Worm (Caenorhabditis elegans): ENCODE measurements around the gene T25D3.3.

T25D3.3 gene

ce11 chrII:162182-162581 is 9.8 kb downstream of the T25D3.3 start, which contains the start of gene etr-1 (continued):
- no peak for TF ChIP-seq unc-39 (tag; optimal IDR thresholded peaks at IDR 0.05)
- TF ChIP-seq elt-3 (tag; optimal IDR thresholded peaks at IDR 0.05) = peak in 2 of 3 experiments; percentile 27 to 94
- TF ChIP-seq egl-27 (tag; optimal IDR thresholded peaks at IDR 0.05) = no peak
- TF ChIP-seq nhr-43 (tag; optimal IDR thresholded peaks at IDR 0.05; ENCODE audit: poor library complexity, severe bottlenecking) = no peak
- TF ChIP-seq nhr-76 (tag; optimal IDR thresholded peaks at IDR 0.05) = no peak
- TF ChIP-seq nhr-12 (tag; optimal IDR thresholded peaks at IDR 0.05) = no peak
- no peak for TF ChIP-seq mml-1 (tag; optimal IDR thresholded peaks at IDR 0.05)
- no peak for TF ChIP-seq fkh-10 (GFP tag; optimal IDR thresholded peaks at IDR 0.05)
- TF ChIP-seq nhr-67 (tag; optimal IDR thresholded peaks at IDR 0.05) = no peak
- peak; percentile 35 for TF ChIP-seq ama-1 (optimal IDR thresholded peaks at IDR 0.05)
- peak; percentile 62 for TF ChIP-seq nhr-23 (tag; optimal IDR thresholded peaks at IDR 0.05)
- peak; percentile 99 for TF ChIP-seq elt-2 (tag; optimal IDR thresholded peaks at IDR 0.05)

- no peak for TF ChIP-seq nhr-43 (tag; optimal IDR thresholded peaks at IDR 0.05; ENCODE audit: poor library complexity, severe bottlenecking)
These were observed 10.8 kb downstream of the T25D3.3 start for ce11 chrII:163229-163628.

ce11 chrII:173679-174078 is 21.3 kb downstream of the T25D3.3 start, which contains the start of gene T01D1.7:
T01D1.7 (minus strand) TSS chrII:173779.
- TF ChIP-seq egl-27 (tag; optimal IDR thresholded peaks at IDR 0.05) (no peak), mml-1 (tag; optimal IDR thresholded peaks at IDR 0.05) (no peak), mdl-1 (tag; optimal IDR thresholded peaks at IDR 0.05) (no peak), jun-1 (tag; optimal IDR thresholded peaks at IDR 0.05) (no peak), tbx-2 (tag; optimal IDR thresholded peaks at IDR 0.05) (no peak), daf-12 (tag; optimal IDR thresholded peaks at IDR 0.05) (no peak), ztf-4 (tag; optimal IDR thresholded peaks at IDR 0.05) (no peak), nhr-237 (tag; optimal IDR thresholded peaks at IDR 0.05) (no peak), lin-39 (tag; optimal IDR thresholded peaks at IDR 0.05) (no peak), zag-1 (tag; optimal IDR thresholded peaks at IDR 0.05) (no peak)

ce11 chrII:175868-176267 is 23.5 kb downstream of the T25D3.3 start, which contains the start of gene T01D1.3:
T01D1.3 (minus strand) TSS chrII:175968.
- TF ChIP-seq R02D3.7 (tag; optimal IDR thresholded peaks at IDR 0.05) = no peak
- TF ChIP-seq ZK546.5 (tag; optimal IDR thresholded peaks at IDR 0.05) = no peak
- no peak for TF ChIP-seq ceh-16 (tag; optimal IDR thresholded peaks at IDR 0.05)
- TF ChIP-seq ceh-82 (tag; optimal IDR thresholded peaks at IDR 0.05) = no peak
- no peak for TF ChIP-seq nhr-77 (tag; optimal IDR thresholded peaks at IDR 0.05)
- TF ChIP-seq fos-1 (tag; optimal IDR thresholded peaks at IDR 0.05) = no peak
- no peak for TF ChIP-seq skn-1 (tag; optimal IDR thresholded peaks at IDR 0.05)
- no peak for TF ChIP-seq elt-3 (tag; optimal IDR thresholded peaks at IDR 0.05)

ce11 chrII:176622-177021 is 24.2 kb downstream of the T25D3.3 start:
- TF ChIP-seq hmg-11 (tag; optimal IDR thresholded peaks at IDR 0.05) = no peak
- TF ChIP-seq elt-3 (tag; optimal IDR thresholded peaks at IDR 0.05) = no peak
- TF ChIP-seq pqm-1 (tag; optimal IDR thresholded peaks at IDR 0.05) = no peak
- no peak for TF ChIP-seq elt-2 (tag; optimal IDR thresholded peaks at IDR 0.05)

ce11 chrII:178146-178545 is 25.8 kb downstream of the T25D3.3 start:
- no peak for TF ChIP-seq ceh-16 (tag; optimal IDR thresholded peaks at IDR 0.05)
- peak; percentile 33 for TF ChIP-seq elt-1 (tag; optimal IDR thresholded peaks at IDR 0.05)
- no peak for TF ChIP-seq daf-12 (tag; optimal IDR thresholded peaks at IDR 0.05)
- peak; percentile 64 for TF ChIP-seq nhr-25 (tag; optimal IDR thresholded peaks at IDR 0.05)
- no peak for TF ChIP-seq sea-2 (GFP tag; optimal IDR thresholded peaks at IDR 0.05)

ce11 chrII:178993-179392 is 26.6 kb downstream of the T25D3.3 start, which contains the start of gene T01D1.4:
T01D1.4 (minus strand) TSS chrII:179093.
- TF ChIP-seq fos-1 (tag; optimal IDR thresholded peaks at IDR 0.05) (no peak), sea-2 (GFP tag; optimal IDR thresholded peaks at IDR 0.05) (no peak), nhr-67 (tag; optimal IDR thresholded peaks at IDR 0.05) (no peak), nhr-28 (tag; optimal IDR thresholded peaks at IDR 0.05) (no peak), unc-39 (tag; optimal IDR thresholded peaks at IDR 0.05) (no peak)
